4 worm cellular contexts compared by ENCODE assay signal in the genomic region with DNA sequence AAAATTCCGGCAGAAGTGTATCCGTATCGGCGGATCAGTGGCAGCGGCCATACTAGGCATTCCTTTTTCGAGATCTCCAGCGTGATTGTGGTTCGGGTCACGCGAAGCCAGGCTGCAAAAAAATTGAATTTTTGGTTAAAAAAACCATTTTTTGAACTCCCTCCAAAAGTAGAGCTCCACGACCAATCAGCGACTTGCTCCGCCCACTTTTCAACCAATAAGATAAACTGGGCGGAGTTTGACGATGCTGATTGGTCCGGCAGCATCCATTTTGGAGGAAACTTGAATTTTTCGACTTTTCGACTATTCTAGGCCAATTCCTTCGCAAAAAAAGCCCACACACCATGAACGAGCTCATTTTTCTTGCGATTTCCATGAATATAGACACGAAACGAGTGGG.
A peak's percentile ranks its signal among the peaks of the same experiment; 100 is the strongest.
TF ChIP-seq lines count a peak whose summit lies in the region.

No protein-coding gene starts in this region.

TF ChIP-seq in whole organism, L1 larva, 84 proteins besides CTCF, POLR2A, EP300 and RAD21:
- TF ChIP-seq nhr-85 (tag; lab: Kevin White, UChicago) (peak; percentile 14), sptf-1 (tag; optimal IDR thresholded peaks at IDR 0.05; lab: Kevin White, UChicago) (no peak)

TF ChIP-seq in whole organism, L3 larva, 47 proteins besides CTCF, POLR2A, EP300 and RAD21:
- TF ChIP-seq nfya-1 (tag; optimal IDR thresholded peaks at IDR 0.05; lab: Kevin White, UChicago; ENCODE audit: insufficient read depth): peak; percentile 78
- TF ChIP-seq ztf-4 (tag; optimal IDR thresholded peaks at IDR 0.05; lab: Kevin White, UChicago): no peak

TF ChIP-seq in whole organism, L4 larva, 104 proteins besides CTCF, POLR2A, EP300 and RAD21:
- TF ChIP-seq nhr-11 (tag; optimal IDR thresholded peaks at IDR 0.05; lab: Kevin White, UChicago) (no peak), ceh-32 (tag; optimal IDR thresholded peaks at IDR 0.05; lab: Kevin White, UChicago; ENCODE audit: poor library complexity) (no peak), aha-1 (tag; lab: Kevin White, UChicago) (peak; percentile 20)

TF ChIP-seq in whole organism, late embryonic, 69 proteins besides CTCF, POLR2A, EP300 and RAD21:
- peak; percentile 76 for TF ChIP-seq nfya-1 (tag; optimal IDR thresholded peaks at IDR 0.05; lab: Kevin White, UChicago)
- no peak for TF ChIP-seq fax-1 (tag; optimal IDR thresholded peaks at IDR 0.05; lab: Kevin White, UChicago)
TF ChIP-seq in whole organism, late embryonic: peak in this region for 1.
